Fruit fly (Drosophila melanogaster): Measurements from ENCODE around the gene ImpL2.

Gene ImpL2

DNA sequence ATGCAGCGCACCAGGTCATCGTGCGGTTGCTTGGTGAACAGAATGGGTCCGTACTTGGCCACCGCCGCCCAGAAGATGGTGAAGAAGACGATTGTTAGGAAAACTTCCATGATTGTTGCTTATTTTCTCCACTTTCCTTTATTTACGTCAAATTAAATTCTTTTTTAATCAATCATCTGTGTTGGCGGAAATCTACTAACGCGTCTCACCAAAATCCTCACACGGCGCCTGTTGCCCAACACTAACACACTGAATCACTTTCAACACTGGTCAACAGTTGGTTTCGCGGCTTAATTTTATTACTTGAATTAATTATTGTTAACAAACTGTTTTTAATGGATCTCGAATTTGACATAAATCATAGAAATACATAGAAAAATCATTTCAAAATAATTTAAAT, 49.3 kb downstream of the ImpL2 start, which contains the start of gene VhaM9.7-c (continued):
- TF ChIP-seq CG34422 (GFP tag; IDR thresholded peaks at IDR 0.05) (peak; percentile 53; the same call in 1 of the 3 replicates), lab (GFP tag; optimal IDR thresholded peaks at IDR 0.05) (peak; percentile 63), Rx (GFP tag; IDR thresholded peaks at IDR 0.05) (no peak), en (GFP tag; optimal IDR thresholded peaks at IDR 0.05) (no peak), CG9437 (GFP tag; optimal IDR thresholded peaks at IDR 0.05) (peak; percentile 13), CG11723 (GFP tag; optimal IDR thresholded peaks at IDR 0.05) (no peak), Ada2b (GFP tag; IDR thresholded peaks at IDR 0.05) (no peak), Hr78 (GFP tag; optimal IDR thresholded peaks at IDR 0.05) (no peak), Hr51 (GFP tag; optimal IDR thresholded peaks at IDR 0.05) (peak in 1 of 2 experiments; percentile 3), salm (tag; optimal IDR thresholded peaks at IDR 0.05) (no peak), gcm2 (GFP tag; optimal IDR thresholded peaks at IDR 0.05) (peak; percentile 4), fd96Cb (tag; optimal IDR thresholded peaks at IDR 0.05) (no peak), dm (GFP tag; optimal IDR thresholded peaks at IDR 0.05) (peak; percentile 0), E2f2 (GFP tag; IDR thresholded peaks at IDR 0.05) (peak; percentile 87), NK7.1 (GFP tag; optimal IDR thresholded peaks at IDR 0.05) (no peak), sd (tag; optimal IDR thresholded peaks at IDR 0.05) (peak; percentile 42), CG17186 (GFP tag; optimal IDR thresholded peaks at IDR 0.05) (peak; percentile 19), CG12299 (tag; optimal IDR thresholded peaks at IDR 0.05) (no peak), CG3407 (GFP tag; optimal IDR thresholded peaks at IDR 0.05) (no peak), zfh1 (GFP tag; IDR thresholded peaks at IDR 0.05) (0 out of 3 replicates have a peak, but pooled peaks have one; percentile 38), hth (optimal IDR thresholded peaks at IDR 0.05) (no peak), zfh2 (GFP tag; optimal IDR thresholded peaks at IDR 0.05) (peak; percentile 65), h (optimal IDR thresholded peaks at IDR 0.05) (no peak), Hr3 (GFP tag; optimal IDR thresholded peaks at IDR 0.05) (peak; percentile 17), gsb-n (tag; optimal IDR thresholded peaks at IDR 0.05) (peak; percentile 24), CG9797 (GFP tag; optimal IDR thresholded peaks at IDR 0.05) (peak; percentile 52), CG33557 (GFP tag; optimal IDR thresholded peaks at IDR 0.05) (no peak), CG12391 (tag; optimal IDR thresholded peaks at IDR 0.05) (peak; percentile 16), dati (GFP tag; IDR thresholded peaks at IDR 0.05) (no peak), CG14860 (GFP tag; IDR thresholded peaks at IDR 0.05; ENCODE audit: partially characterized antibody) (no peak), Jarid2 (GFP tag; optimal IDR thresholded peaks at IDR 0.05) (no peak), Dll (GFP tag; IDR thresholded peaks at IDR 0.05; ENCODE audit: partially characterized antibody) (0 out of 4 replicates have a peak, but pooled peaks have one; percentile 16), unpg (GFP tag; optimal IDR thresholded peaks at IDR 0.05) (no peak), pita (GFP tag; optimal IDR thresholded peaks at IDR 0.05) (no peak), abd-A (tag; optimal IDR thresholded peaks at IDR 0.05) (peak; percentile 51), CG14965 (GFP tag; optimal IDR thresholded peaks at IDR 0.05; ENCODE audit: borderline replicate concordance) (no peak), CG6854 (GFP tag; optimal IDR thresholded peaks at IDR 0.05) (no peak), az2 (GFP tag; optimal IDR thresholded peaks at IDR 0.05) (no peak), wdn (GFP tag; IDR thresholded peaks at IDR 0.05) (no peak), Dek (tag; optimal IDR thresholded peaks at IDR 0.05) (peak; percentile 0), gro (GFP tag; optimal IDR thresholded peaks at IDR 0.05) (peak; percentile 59), CG4854 (GFP tag; optimal IDR thresholded peaks at IDR 0.05) (no peak), Usf (GFP tag; optimal IDR thresholded peaks at IDR 0.05) (no peak), CG12942 (GFP tag; optimal IDR thresholded peaks at IDR 0.05) (peak; percentile 2), CG17385 (GFP tag; optimal IDR thresholded peaks at IDR 0.05) (peak; percentile 56), CG42726 (GFP tag; IDR thresholded peaks at IDR 0.05; ENCODE audit: partially characterized antibody) (no peak), CHES-1-like (GFP tag; optimal IDR thresholded peaks at IDR 0.05) (peak; percentile 53), prd (optimal IDR thresholded peaks at IDR 0.05) (no peak), prd (GFP tag; IDR thresholded peaks at IDR 0.05) (0 out of 3 replicates have a peak, but pooled peaks have one; percentile 29), CG17568 (GFP tag; optimal IDR thresholded peaks at IDR 0.05) (no peak), Antp (GFP tag; optimal IDR thresholded peaks at IDR 0.05) (peak; percentile 33)

All from whole organism, embryonic.